Worm (Caenorhabditis elegans) whole organism, early embryonic: Measurements from ENCODE around the gene B0252.8.

Experiments
- hmbx-1 ChIP-seq: sonication (generic microtip); optimal IDR thresholded peaks from 2 replicates; lab custom pipeline; 2016; ENCODE audit warnings: mild to moderate bottlenecking, missing genetic modification characterization, missing compliant biosample characterization
- hnd-1 ChIP-seq: sonication (generic microtip); optimal IDR thresholded peaks from 2 replicates; lab custom pipeline; 2016; ENCODE audit warnings: missing genetic modification characterization, missing compliant biosample characterization
- scrt-1 ChIP-seq: fragments of 200-800 bp; sonication (Bioruptor generic); IDR thresholded peaks from 2 replicates; pipeline ENCODE4 v1.3.6; 2022; ENCODE audit warnings: missing genetic modification characterization, missing compliant biosample characterization

- TF ChIP-seq hmbx-1 = no peak
- TF ChIP-seq hnd-1 = no peak
- no peak for TF ChIP-seq scrt-1 (GFP tag; lab: Robert Waterston, UW)
These were observed 7.3 kb upstream of the B0252.8 start for ce11 chrII:6908689-6909088.
